Fruit fly (Drosophila melanogaster) whole organism, embryonic: ENCODE data around the gene caps.

Experiments
- ATbp ChIP-seq: fragments of 200-800 bp; sonication (Bioruptor generic); optimal IDR thresholded peaks from 2 replicates; lab custom pipeline; 2017; ENCODE audit warnings: missing biosample characterization, mild to moderate bottlenecking, missing genetic modification characterization, missing genetic modification reagents
- Aef1 ChIP-seq: fragments of 200-800 bp; sonication (Bioruptor generic); IDR thresholded peaks from 3 replicates; pipeline ENCODE4 v1.3.6; 2022; ENCODE audit warnings: missing biosample characterization, missing genetic modification characterization
- CG10209 ChIP-seq: fragments of 200-800 bp; sonication (Bioruptor generic); optimal IDR thresholded peaks from 3 replicates; lab custom pipeline; 2017; ENCODE audit warnings: missing biosample characterization, mild to moderate bottlenecking, missing genetic modification characterization, missing genetic modification reagents
- CG11085 ChIP-seq: fragments of 200-800 bp; sonication (Bioruptor generic); IDR thresholded peaks from 2 replicates; pipeline ENCODE4 v1.3.6; 2022; ENCODE audit warnings: missing biosample characterization, missing genetic modification characterization
- CG11695 ChIP-seq: fragments of 200-800 bp; sonication (Bioruptor generic); IDR thresholded peaks from 3 replicates; pipeline ENCODE4 v1.3.6; 2022; ENCODE audit warnings: missing biosample characterization, missing genetic modification characterization
- CG12769 ChIP-seq: fragments of 200-800 bp; sonication (Bioruptor generic); optimal IDR thresholded peaks from 2 replicates; lab custom pipeline; 2019; ENCODE audit warnings: missing biosample characterization, mild to moderate bottlenecking, missing genetic modification characterization, moderate library complexity
- CG13424 ChIP-seq: fragments of 200-800 bp; sonication (Bioruptor generic); optimal IDR thresholded peaks from 2 replicates; lab custom pipeline; 2019; ENCODE audit warnings: missing biosample characterization, mild to moderate bottlenecking, missing genetic modification characterization, moderate library complexity
- CG13624 ChIP-seq: fragments of 200-800 bp; sonication (Bioruptor generic); optimal IDR thresholded peaks from 2 replicates; lab custom pipeline; 2016; ENCODE audit warnings: missing biosample characterization, missing genetic modification characterization
- CG14014 ChIP-seq: fragments of 200-800 bp; sonication (Bioruptor generic); IDR thresholded peaks from 2 replicates; pipeline ENCODE4 v1.3.6; 2022; ENCODE audit warnings: missing biosample characterization, missing genetic modification characterization
- CG1603 ChIP-seq: fragments of 200-800 bp; sonication (Bioruptor generic); optimal IDR thresholded peaks from 2 replicates; lab custom pipeline; 2019; ENCODE audit warnings: missing biosample characterization, mild to moderate bottlenecking, missing genetic modification characterization, moderate library complexity
- CG17359 ChIP-seq: fragments of 200-800 bp; sonication (Bioruptor generic); optimal IDR thresholded peaks from 3 replicates; lab custom pipeline; 2018; ENCODE audit warnings: missing biosample characterization, mild to moderate bottlenecking, missing genetic modification characterization, moderate library complexity
- CG2678 ChIP-seq: fragments of 200-800 bp; sonication (Bioruptor generic); optimal IDR thresholded peaks from 3 replicates; lab custom pipeline; 2019; ENCODE audit warnings: missing biosample characterization, mild to moderate bottlenecking, missing genetic modification characterization, moderate library complexity
- CG2712 ChIP-seq: fragments of 200-800 bp; optimal IDR thresholded peaks from 3 replicates; lab custom pipeline; 2019; ENCODE audit warnings: missing biosample characterization, mild to moderate bottlenecking, missing genetic modification characterization, moderate library complexity
- CG31388 ChIP-seq: fragments of 200-800 bp; sonication (Bioruptor generic); optimal IDR thresholded peaks from 2 replicates; lab custom pipeline; 2016; ENCODE audit warnings: missing biosample characterization, missing genetic modification characterization
- CG6689 ChIP-seq: fragments of 200-800 bp; sonication (Bioruptor generic); IDR thresholded peaks from 2 replicates; pipeline ENCODE4 v1.3.6; 2022; ENCODE audit warnings: missing biosample characterization, missing genetic modification characterization
- CG6854 ChIP-seq: fragments of 200-800 bp; sonication (Bioruptor generic); optimal IDR thresholded peaks from 3 replicates; lab custom pipeline; 2017; ENCODE audit warnings: missing biosample characterization, mild to moderate bottlenecking, missing genetic modification characterization
- CG7745 ChIP-seq: fragments of 200-800 bp; sonication (Bioruptor generic); optimal IDR thresholded peaks from 2 replicates; lab custom pipeline; 2018; ENCODE audit warnings: missing biosample characterization, mild to moderate bottlenecking, missing genetic modification characterization, moderate library complexity
- CG9609 ChIP-seq: fragments of 200-800 bp; sonication (Bioruptor generic); optimal IDR thresholded peaks from 3 replicates; lab custom pipeline; 2016; ENCODE audit warnings: missing biosample characterization, missing genetic modification characterization
- CG9932 ChIP-seq: fragments of 200-800 bp; sonication (Bioruptor generic); IDR thresholded peaks from 2 replicates; pipeline ENCODE4 v1.3.6; 2022; ENCODE audit warnings: missing biosample characterization, missing genetic modification characterization
- CrebB ChIP-seq: fragments of 200-800 bp; sonication (Bioruptor generic); optimal IDR thresholded peaks from 3 replicates; lab custom pipeline; 2018; ENCODE audit warnings: missing biosample characterization, mild to moderate bottlenecking, missing genetic modification characterization
- Dad ChIP-seq: fragments of 200-800 bp; sonication (Bioruptor generic); optimal IDR thresholded peaks from 3 replicates; lab custom pipeline; 2016; ENCODE audit warnings: missing biosample characterization, missing genetic modification characterization
- GATAe ChIP-seq: fragments of 200-800 bp; sonication (Bioruptor generic); conservative IDR thresholded peaks from 2 replicates; pipeline ENCODE4 v1.3.6; 2022; ENCODE audit warnings: missing biosample characterization, missing genetic modification characterization
- H2.0 ChIP-seq: fragments of 200-800 bp; sonication (Bioruptor generic); IDR thresholded peaks from 2 replicates; pipeline ENCODE4 v1.3.6; 2022; ENCODE audit warnings: missing biosample characterization, missing genetic modification characterization
- HLH54F ChIP-seq: fragments of 200-800 bp; sonication (Bioruptor generic); optimal IDR thresholded peaks from 3 replicates; lab custom pipeline; 2016; ENCODE audit warnings: missing biosample characterization, missing genetic modification characterization
- Hr3 ChIP-seq: fragments of 200-800 bp; sonication (Bioruptor generic); optimal IDR thresholded peaks from 3 replicates; lab custom pipeline; 2016; ENCODE audit warnings: missing biosample characterization, missing genetic modification characterization
- Med ChIP-seq: fragments of 200-800 bp; sonication (Bioruptor generic); peaks from one replicate; lab custom pipeline; 2016; ENCODE audit warnings: missing biosample characterization, missing genetic modification characterization, mild to moderate bottlenecking, inconsistent platforms, moderate library complexity
- Meics ChIP-seq: fragments of 200-800 bp; sonication (Bioruptor generic); optimal IDR thresholded peaks from 2 replicates; lab custom pipeline; 2017; ENCODE audit warnings: missing biosample characterization, mild to moderate bottlenecking, missing genetic modification characterization
- Pdp1 ChIP-seq, 2 experiments: fragments of 200-800 bp; sonication (Bioruptor generic); optimal IDR thresholded peaks; 3 replicates each; lab custom pipeline; 2016; ENCODE audit warnings: missing biosample characterization in 2 of 2, missing genetic modification characterization in 2 of 2, mild to moderate bottlenecking in 1 of 2, moderate library complexity in 1 of 2
- Spps ChIP-seq: fragments of 200-800 bp; sonication (Bioruptor generic); optimal IDR thresholded peaks from 2 replicates; lab custom pipeline; 2018; ENCODE audit warnings: missing biosample characterization, mild to moderate bottlenecking, missing genetic modification characterization
- Trl ChIP-seq, 3 experiments: fragments of >200 bp in 2 of 3; fragments of 200-800 bp in 1 of 3; sonication (Bioruptor generic) in 1 of 3; optimal IDR thresholded peaks; 2 replicates in 1 of 3; 3 replicates in 2 of 3; lab custom pipeline; 2016 to 2017; ENCODE audit warnings: missing biosample characterization in 1 of 3, missing genetic modification characterization in 1 of 3
- Vsx1 ChIP-seq: fragments of 200-800 bp; sonication (Bioruptor generic); optimal IDR thresholded peaks from 2 replicates; lab custom pipeline; 2017; ENCODE audit warnings: missing biosample characterization, mild to moderate bottlenecking, missing genetic modification characterization, missing genetic modification reagents
- bbx ChIP-seq: fragments of 200-800 bp; sonication (Bioruptor generic); IDR thresholded peaks from 2 replicates; pipeline ENCODE4 v1.3.6; 2022; ENCODE audit warnings: missing biosample characterization, missing genetic modification characterization; ENCODE audit not compliant: partially characterized antibody
- bsh ChIP-seq, 2 experiments: fragments of 200-800 bp; sonication (Bioruptor generic); optimal IDR thresholded peaks; 2 replicates each; lab custom pipeline; 2017 to 2018; ENCODE audit warnings: mild to moderate bottlenecking in 2 of 2, missing biosample characterization in 2 of 2, missing genetic modification characterization in 2 of 2, moderate library complexity in 1 of 2
- cad ChIP-seq: fragments of >200 bp; optimal IDR thresholded peaks from 2 replicates; lab custom pipeline; 2017; ENCODE audit warnings: missing biosample characterization, missing genetic modification characterization
- chinmo ChIP-seq: fragments of 200-800 bp; sonication (Bioruptor generic); IDR thresholded peaks from 4 replicates; pipeline ENCODE4 v1.3.6; 2022; ENCODE audit warnings: missing biosample characterization, missing genetic modification characterization; ENCODE audit not compliant: partially characterized antibody
- ci ChIP-seq: fragments of 200-800 bp; sonication (Bioruptor generic); IDR thresholded peaks from 3 replicates; pipeline ENCODE4 v1.3.6; 2022; ENCODE audit warnings: missing biosample characterization, missing genetic modification characterization
- exex ChIP-seq: fragments of 200-800 bp; sonication (Bioruptor generic); optimal IDR thresholded peaks from 4 replicates; lab custom pipeline; 2018; ENCODE audit warnings: missing biosample characterization, mild to moderate bottlenecking, missing genetic modification characterization, moderate library complexity
- gce ChIP-seq: fragments of 200-800 bp; sonication (Bioruptor generic); IDR thresholded peaks from 3 replicates; pipeline ENCODE4 v1.3.6; 2022; ENCODE audit warnings: missing biosample characterization, missing genetic modification characterization
- grn ChIP-seq: fragments of 200-800 bp; sonication (Bioruptor generic); optimal IDR thresholded peaks from 3 replicates; lab custom pipeline; 2017; ENCODE audit warnings: missing biosample characterization, missing genetic modification characterization
- jigr1 ChIP-seq: fragments of 200-800 bp; sonication (Bioruptor generic); IDR thresholded peaks from 3 replicates; pipeline ENCODE4 v1.3.6; 2022; ENCODE audit warnings: missing biosample characterization, missing genetic modification characterization
- lab ChIP-seq: fragments of 200-800 bp; sonication (Bioruptor generic); optimal IDR thresholded peaks from 3 replicates; lab custom pipeline; 2017; ENCODE audit warnings: missing biosample characterization, missing genetic modification characterization, mild to moderate bottlenecking, moderate library complexity, missing genetic modification reagents
- mirr ChIP-seq: fragments of 200-800 bp; sonication (Bioruptor generic); optimal IDR thresholded peaks from 3 replicates; lab custom pipeline; 2018; ENCODE audit warnings: missing biosample characterization, mild to moderate bottlenecking, missing genetic modification characterization
- odd ChIP-seq: fragments of 200-800 bp; sonication (Bioruptor generic); optimal IDR thresholded peaks from 2 replicates; lab custom pipeline; 2017; ENCODE audit warnings: missing biosample characterization, mild to moderate bottlenecking, missing genetic modification characterization
- onecut ChIP-seq: fragments of 200-800 bp; sonication (Bioruptor generic); IDR thresholded peaks from 2 replicates; pipeline ENCODE4 v1.3.6; 2022; ENCODE audit warnings: missing biosample characterization, missing genetic modification characterization
- org-1 ChIP-seq: fragments of 200-800 bp; sonication (Bioruptor generic); optimal IDR thresholded peaks from 2 replicates; lab custom pipeline; 2017; ENCODE audit warnings: missing biosample characterization, missing genetic modification characterization
- ranshi ChIP-seq: fragments of 200-800 bp; sonication (Bioruptor generic); IDR thresholded peaks from 2 replicates; pipeline ENCODE4 v1.3.6; 2022; ENCODE audit warnings: missing biosample characterization, missing genetic modification characterization
- sima ChIP-seq: fragments of 200-800 bp; sonication (Bioruptor generic); optimal IDR thresholded peaks from 2 replicates; lab custom pipeline; 2016; ENCODE audit warnings: missing biosample characterization, missing genetic modification characterization
- slbo ChIP-seq: fragments of 200-800 bp; sonication (Bioruptor generic); IDR thresholded peaks from 2 replicates; pipeline ENCODE4 v1.3.6; 2022; ENCODE audit warnings: missing biosample characterization, missing genetic modification characterization
- tin ChIP-seq: fragments of 200-800 bp; sonication (Bioruptor generic); optimal IDR thresholded peaks from 3 replicates; lab custom pipeline; 2016; ENCODE audit warnings: missing biosample characterization, missing genetic modification characterization
- wek ChIP-seq: fragments of 200-800 bp; sonication (Bioruptor generic); optimal IDR thresholded peaks from 3 replicates; lab custom pipeline; 2018; ENCODE audit warnings: missing biosample characterization, mild to moderate bottlenecking, missing genetic modification characterization, moderate library complexity

caps gene

DNA sequence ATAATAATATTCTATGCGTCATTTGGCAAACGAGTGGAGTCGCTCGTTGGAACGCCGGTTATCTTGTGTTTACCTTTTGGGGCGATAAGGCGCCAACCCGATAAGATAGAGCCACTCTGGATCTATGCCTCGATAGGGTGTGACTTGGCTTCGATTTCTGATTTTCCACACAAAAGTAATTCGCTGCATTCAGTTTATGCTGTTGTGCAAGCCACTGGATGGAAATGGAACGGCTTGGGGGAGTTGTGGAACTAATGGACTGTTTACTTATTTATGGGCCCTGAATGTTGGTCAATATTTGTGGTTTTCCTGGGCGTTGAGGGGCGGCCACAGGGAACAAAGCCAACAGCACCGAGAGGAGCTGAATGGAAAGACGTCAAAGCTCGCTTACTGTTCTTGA is 4.3 kb downstream of the caps start (continued):
- peak; percentile 4 for TF ChIP-seq lab (GFP tag; lab: Kevin White, UChicago)
- TF ChIP-seq gce (GFP tag; lab: Robert Waterston, UW) = 0 out of 3 replicates have a peak, but pooled peaks have one; percentile 24
- TF ChIP-seq chinmo (GFP tag; lab: Robert Waterston, UW) = peak; percentile 77; the same call in 1 of the 4 replicates
- TF ChIP-seq Dad = no peak
- TF ChIP-seq grn (GFP tag; lab: Kevin White, UChicago) = peak; percentile 93
- TF ChIP-seq tin (GFP tag; lab: Kevin White, UChicago) = no peak
- peak; percentile 72 for TF ChIP-seq exex (tag; lab: Kevin White, UChicago)
- TF ChIP-seq ci (GFP tag; lab: Robert Waterston, UW) = peak; percentile 73; the same call in 2 of the 3 replicates
- TF ChIP-seq CG7745 (tag; lab: Kevin White, UChicago) = peak; percentile 44
- TF ChIP-seq Pdp1 (GFP tag; optimal IDR thresholded peaks at IDR 0.05; lab: Kevin White, UChicago) = peak in 1 of 2 experiments; percentile 80
- TF ChIP-seq Trl (optimal IDR thresholded peaks at IDR 0.05; lab: Kevin White, UChicago) = no peak
- TF ChIP-seq Trl (GFP tag; optimal IDR thresholded peaks at IDR 0.05; lab: Kevin White, UChicago) = no peak
- no peak for TF ChIP-seq Meics
- no peak for TF ChIP-seq CG11695 (GFP tag; lab: Robert Waterston, UW)
- TF ChIP-seq sima (GFP tag; lab: Kevin White, UChicago) = no peak
- TF ChIP-seq CG14014 (GFP tag; lab: Robert Waterston, UW) = 0 out of 2 replicates have a peak, but pooled peaks have one; percentile 26
- TF ChIP-seq CG6689 (GFP tag; lab: Robert Waterston, UW) = no peak
- no peak for TF ChIP-seq CG6854 (GFP tag; lab: Kevin White, UChicago)
- no peak for TF ChIP-seq CG9609 (GFP tag; lab: Kevin White, UChicago)
- 0 out of 2 replicates have a peak, but pooled peaks have one; percentile 21 for TF ChIP-seq ranshi (GFP tag; lab: Robert Waterston, UW)
- 0 out of 2 replicates have a peak, but pooled peaks have one; percentile 20 for TF ChIP-seq slbo (GFP tag; lab: Robert Waterston, UW)
- TF ChIP-seq odd = no peak
- peak; percentile 12 for TF ChIP-seq CG13424 (tag; lab: Kevin White, UChicago)
- peak; percentile 10 for TF ChIP-seq CG2678 (tag; lab: Kevin White, UChicago)
- peak; percentile 12 for TF ChIP-seq ATbp (GFP tag; lab: Kevin White, UChicago)
- peak; percentile 31 for TF ChIP-seq wek
- TF ChIP-seq onecut = 0 out of 2 replicates have a peak, but pooled peaks have one; percentile 6
- TF ChIP-seq CG2712 (tag; lab: Kevin White, UChicago) = peak; percentile 3
- TF ChIP-seq CG12769 (tag; lab: Kevin White, UChicago) = peak; percentile 79
- TF ChIP-seq Aef1 (GFP tag; lab: Robert Waterston, UW) = no peak
- TF ChIP-seq Med = peak; percentile 80
- TF ChIP-seq CrebB (tag; lab: Kevin White, UChicago) = peak; percentile 17
- no peak for TF ChIP-seq CG13624 (GFP tag; lab: Kevin White, UChicago)
- peak; percentile 22 for TF ChIP-seq CG10209 (GFP tag; lab: Kevin White, UChicago)
- peak; percentile 34 for TF ChIP-seq org-1 (GFP tag; lab: Kevin White, UChicago)
- peak; percentile 78 for TF ChIP-seq GATAe (GFP tag; lab: Robert Waterston, UW)
- peak in 1 of 2 experiments; percentile 19 for TF ChIP-seq bsh (GFP tag; optimal IDR thresholded peaks at IDR 0.05; lab: Kevin White, UChicago)
- no peak for TF ChIP-seq CG9932 (GFP tag; lab: Robert Waterston, UW)
- no peak for TF ChIP-seq CG31388
- TF ChIP-seq H2.0 (GFP tag; lab: Robert Waterston, UW) = no peak
- 0 out of 2 replicates have a peak, but pooled peaks have one; percentile 17 for TF ChIP-seq bbx (GFP tag; lab: Robert Waterston, UW)
- no peak for TF ChIP-seq cad
- peak; percentile 16 for TF ChIP-seq CG17359 (tag; lab: Kevin White, UChicago)
- no peak for TF ChIP-seq jigr1
- TF ChIP-seq Spps = peak; percentile 3
- TF ChIP-seq CG1603 (tag; lab: Kevin White, UChicago) = peak; percentile 45
- no peak for TF ChIP-seq CG11085 (GFP tag; lab: Robert Waterston, UW)
- TF ChIP-seq mirr = no peak
- TF ChIP-seq Vsx1 (GFP tag; lab: Kevin White, UChicago) = peak; percentile 39
- TF ChIP-seq HLH54F (GFP tag; lab: Kevin White, UChicago) = no peak
- TF ChIP-seq Hr3 = no peak
